Worm (Caenorhabditis elegans) whole organism, mixed stage, embryonic: ENCODE measurements around the gene Y116F11A.3.

Experiments
- blmp-1 ChIP-seq: fragments of 150-350 bp; optimal IDR thresholded peaks from 2 replicates; lab custom pipeline; 2014; ENCODE audit warnings: missing biosample characterization, missing genetic modification characterization
- cnd-1 ChIP-seq: fragments of 200-800 bp; sonication (Bioruptor generic); optimal IDR thresholded peaks from 2 replicates; lab custom pipeline; 2018; ENCODE audit warnings: mild to moderate bottlenecking, missing genetic modification characterization, missing compliant biosample characterization
- elt-1 ChIP-seq: sonication (generic microtip); optimal IDR thresholded peaks from 2 replicates; lab custom pipeline; 2017; ENCODE audit warnings: missing genetic modification characterization, mild to moderate bottlenecking, missing compliant biosample characterization, antibody characterized with exemption, moderate library complexity, borderline replicate concordance; ENCODE audit not compliant: insufficient read depth
- nhr-2 ChIP-seq: fragments of 150-350 bp; optimal IDR thresholded peaks from 2 replicates; lab custom pipeline; 2014; ENCODE audit warnings: missing biosample characterization, missing genetic modification characterization
- nhr-28 ChIP-seq: fragments of 150-350 bp; optimal IDR thresholded peaks from 2 replicates; lab custom pipeline; 2014; ENCODE audit warnings: missing biosample characterization, missing genetic modification characterization
- sptf-1 ChIP-seq: sonication (generic microtip); optimal IDR thresholded peaks from 2 replicates; lab custom pipeline; 2017; ENCODE audit warnings: mild to moderate bottlenecking, missing genetic modification characterization, moderate library complexity, missing compliant biosample characterization
- unc-39 ChIP-seq: fragments of 150-350 bp; optimal IDR thresholded peaks from 2 replicates; lab custom pipeline; 2014; ENCODE audit warnings: missing biosample characterization, missing genetic modification characterization

DNA sequence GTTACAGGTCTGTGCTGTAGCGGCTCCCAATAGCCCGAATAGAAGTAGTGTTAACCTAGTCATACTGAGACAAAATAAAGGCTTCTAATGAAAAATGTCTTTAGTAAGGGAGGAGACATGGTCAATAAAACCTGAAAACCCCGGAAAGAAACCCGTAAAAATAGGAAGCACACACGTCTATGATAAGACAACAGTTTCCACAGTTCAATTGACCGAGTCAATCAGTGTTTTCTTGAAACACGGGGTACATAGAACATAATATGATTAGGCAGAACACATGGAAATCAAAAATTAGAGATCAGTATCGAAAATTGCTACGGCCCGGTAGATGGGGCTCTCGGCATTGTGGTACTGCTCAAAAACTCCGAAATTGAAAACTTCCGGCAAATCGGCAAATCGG is 22.3 kb downstream of the Y116F11A.3 start, which contains the start of gene clec-49:
- TF ChIP-seq nhr-28 (tag; lab: Kevin White, UChicago) (no peak), elt-1 (tag; lab: Kevin White, UChicago) (no peak), unc-39 (tag; lab: Kevin White, UChicago) (no peak), blmp-1 (tag; lab: Kevin White, UChicago) (no peak), cnd-1 (tag; lab: Kevin White, UChicago) (no peak), sptf-1 (tag; lab: Kevin White, UChicago) (no peak), nhr-2 (tag; lab: Kevin White, UChicago) (no peak)
